Worm (Caenorhabditis elegans) whole organism, mixed stage, embryonic: ENCODE results near the gene clc-26.

Experiments
- bed-3 ChIP-seq: fragments of 200-800 bp; sonication (Bioruptor generic); optimal IDR thresholded peaks from 3 replicates; lab custom pipeline; 2018; ENCODE audit warnings: mild to moderate bottlenecking, missing genetic modification characterization, moderate library complexity, missing compliant biosample characterization
- blmp-1 ChIP-seq: fragments of 150-350 bp; optimal IDR thresholded peaks from 2 replicates; lab custom pipeline; 2014; ENCODE audit warnings: missing biosample characterization, missing genetic modification characterization
- hlh-1 ChIP-seq: fragments of 150-350 bp; optimal IDR thresholded peaks from 2 replicates; lab custom pipeline; 2014; ENCODE audit warnings: missing biosample characterization, missing genetic modification reagents, missing genetic modification characterization
- lsy-2 ChIP-seq: fragments of 150-350 bp; optimal IDR thresholded peaks from 2 replicates; lab custom pipeline; 2014; ENCODE audit warnings: missing biosample characterization, missing genetic modification characterization
- mab-5 ChIP-seq: fragments of 150-350 bp; optimal IDR thresholded peaks from 2 replicates; lab custom pipeline; 2014; ENCODE audit warnings: missing biosample characterization, missing genetic modification characterization
- nhr-12 ChIP-seq: fragments of 150-350 bp; optimal IDR thresholded peaks from 2 replicates; lab custom pipeline; 2014; ENCODE audit warnings: missing biosample characterization, missing genetic modification characterization
- nhr-76 ChIP-seq: sonication (generic microtip); optimal IDR thresholded peaks from 2 replicates; lab custom pipeline; 2017; ENCODE audit warnings: missing biosample characterization, missing genetic modification characterization
- pha-4 ChIP-seq: fragments of 150-350 bp; optimal IDR thresholded peaks from 2 replicates; lab custom pipeline; 2018; ENCODE audit warnings: missing biosample characterization, missing genetic modification reagents, missing genetic modification characterization
- snpc-4 ChIP-seq: fragments of 150-350 bp; optimal IDR thresholded peaks from 2 replicates; lab custom pipeline; 2014; ENCODE audit warnings: missing biosample characterization, missing genetic modification characterization
- sptf-1 ChIP-seq: sonication (generic microtip); optimal IDR thresholded peaks from 2 replicates; lab custom pipeline; 2017; ENCODE audit warnings: mild to moderate bottlenecking, missing genetic modification characterization, moderate library complexity, missing compliant biosample characterization
- unc-120 ChIP-seq: sonication (generic microtip); optimal IDR thresholded peaks from 2 replicates; lab custom pipeline; 2017; ENCODE audit warnings: missing genetic modification characterization, missing compliant biosample characterization; ENCODE audit not compliant: poor library complexity, severe bottlenecking
- unc-39 ChIP-seq: fragments of 150-350 bp; optimal IDR thresholded peaks from 2 replicates; lab custom pipeline; 2014; ENCODE audit warnings: missing biosample characterization, missing genetic modification characterization

- TF ChIP-seq nhr-12 (no peak), blmp-1 (tag; lab: Kevin White, UChicago) (no peak), snpc-4 (tag; lab: Kevin White, UChicago) (no peak), pha-4 (tag; lab: Kevin White, UChicago) (no peak), bed-3 (GFP tag; lab: Kevin White, UChicago) (no peak), hlh-1 (tag; lab: Kevin White, UChicago) (no peak), mab-5 (tag; lab: Kevin White, UChicago) (no peak), unc-39 (tag; lab: Kevin White, UChicago) (no peak), lsy-2 (no peak), unc-120 (tag; lab: Kevin White, UChicago) (no peak), nhr-76 (tag; lab: Kevin White, UChicago) (no peak), sptf-1 (tag; lab: Kevin White, UChicago) (no peak)
Measured at ce11 chrIII:1052291-1052690, 21.4 kb upstream of the clc-26 start.
